Worm (Caenorhabditis elegans) whole organism, L4/young adult: Measurements from ENCODE around the gene T10G3.1.

ENCODE experiments used
- W03F9.2 ChIP-seq: fragments of 150-350 bp; optimal IDR thresholded peaks from 2 replicates; lab custom pipeline; 2014; ENCODE audit warnings: missing biosample characterization, missing genetic modification characterization
- dao-5 ChIP-seq: sonication (generic microtip); optimal IDR thresholded peaks from 2 replicates; lab custom pipeline; 2016; ENCODE audit warnings: missing genotype, missing genetic modification characterization, moderate library complexity, missing compliant biosample characterization
- him-1 ChIP-seq: sonication (generic microtip); optimal IDR thresholded peaks from 2 replicates; lab custom pipeline; 2016; ENCODE audit warnings: missing genotype, missing genetic modification reagents, missing genetic modification characterization, missing compliant biosample characterization

T10G3.1 gene

ce11 chrV:13432364-13432763 is 41.1 kb downstream of the T10G3.1 start, which contains the start of gene srd-17:
Gene srd-17 (minus strand): TSS chrV:13432714.
- TF ChIP-seq him-1 (no peak), W03F9.2 (tag; lab: Kevin White, UChicago) (no peak), dao-5 (tag; lab: Kevin White, UChicago) (no peak)

DNA sequence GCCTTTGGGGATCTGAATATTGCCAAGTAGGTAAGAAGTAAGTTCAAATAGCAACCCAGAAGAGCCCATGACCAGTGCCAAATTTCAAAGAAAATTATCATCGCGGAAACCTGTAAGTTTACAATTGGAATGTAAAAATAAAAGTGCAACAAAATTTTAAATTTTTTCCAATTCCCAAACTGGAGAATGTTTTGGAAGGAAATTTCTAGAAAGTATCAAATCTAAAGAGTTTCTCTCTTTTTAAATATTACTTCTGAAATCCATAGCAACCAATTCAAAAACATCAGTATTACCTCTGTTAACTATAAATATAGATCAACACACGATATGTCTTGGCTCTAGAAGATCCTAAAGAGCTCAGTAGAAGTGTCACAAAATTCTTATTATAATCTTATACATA is 44.8 kb downstream of the T10G3.1 start, which contains the start of gene srd-19:
Gene srd-19 (minus strand): TSS at position 101 of the 400 bp plus-strand sequence.
- no peak for TF ChIP-seq W03F9.2 (tag; lab: Kevin White, UChicago)
- no peak for TF ChIP-seq him-1

ce11 chrV:13427378-13427777 is 46.1 kb downstream of the T10G3.1 start:
- TF ChIP-seq dao-5 (tag; lab: Kevin White, UChicago) (no peak), W03F9.2 (tag; lab: Kevin White, UChicago) (no peak)

ce11 chrV:13426764-13427163 is 46.7 kb downstream of the T10G3.1 start, which contains the start of gene srd-18:
Gene srd-18 (minus strand): TSS chrV:13426864.
- TF ChIP-seq him-1 (no peak), dao-5 (tag; lab: Kevin White, UChicago) (no peak), W03F9.2 (tag; lab: Kevin White, UChicago) (no peak)

DNA sequence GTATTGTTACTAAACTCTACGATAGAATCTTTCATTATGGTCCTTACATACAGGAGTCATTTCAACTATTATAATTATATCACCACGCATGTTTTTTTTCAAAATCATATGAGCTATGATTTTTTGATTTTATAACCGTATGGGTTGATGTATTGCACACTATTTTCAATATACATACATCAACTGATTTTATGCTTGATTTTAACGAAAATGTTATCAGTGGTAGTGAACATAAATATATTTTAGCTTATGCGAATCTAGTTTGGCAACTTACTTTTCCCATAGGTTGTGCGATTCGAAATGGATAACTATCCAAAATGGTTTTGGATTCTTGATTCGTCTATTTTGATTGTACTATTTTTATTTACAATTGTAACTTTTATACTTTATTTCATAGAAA is 49.9 kb downstream of the T10G3.1 start, which contains the start of gene srv-10:
Gene srv-10 (plus strand): TSS at position 301 of the 400 bp plus-strand sequence.
- TF ChIP-seq W03F9.2 (tag; lab: Kevin White, UChicago) = no peak
- no peak for TF ChIP-seq dao-5 (tag; lab: Kevin White, UChicago)

ce11 chrV:13423045-13423444 is 50.4 kb downstream of the T10G3.1 start, which contains the start of gene srv-9:
Gene srv-9 (minus strand): TSS chrV:13423145.
- TF ChIP-seq W03F9.2 (tag; lab: Kevin White, UChicago) (no peak), him-1 (no peak), dao-5 (tag; lab: Kevin White, UChicago) (no peak)

- TF ChIP-seq him-1 = no peak
- no peak for TF ChIP-seq W03F9.2 (tag; lab: Kevin White, UChicago)
- no peak for TF ChIP-seq dao-5 (tag; lab: Kevin White, UChicago)
Measured at ce11 chrV:13421697-13422096, 51.8 kb downstream of the T10G3.1 start.

DNA sequence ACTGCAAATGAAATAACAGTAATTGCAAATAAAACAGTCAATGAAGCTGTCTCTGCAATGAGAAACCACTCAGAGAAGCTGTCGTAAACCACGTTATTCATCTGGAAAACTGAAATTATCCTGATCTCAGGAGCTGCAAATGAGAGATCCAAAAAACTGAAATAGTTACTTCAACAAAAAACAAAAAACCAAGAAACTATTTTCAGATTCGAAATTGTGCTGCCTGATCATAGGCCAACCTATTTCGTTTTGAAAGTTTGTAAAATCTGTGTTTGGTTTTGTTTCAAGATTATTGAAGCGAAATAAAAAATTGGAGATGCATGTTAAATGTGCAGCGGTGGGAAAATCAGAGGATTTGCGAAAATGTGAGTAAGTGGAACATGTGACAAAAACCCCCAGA is 52.8 kb downstream of the T10G3.1 start, which contains the start of gene srv-8:
Gene srv-8 (minus strand): TSS at position 101 of the 400 bp plus-strand sequence.
- TF ChIP-seq W03F9.2 (tag; lab: Kevin White, UChicago) (no peak), him-1 (no peak), dao-5 (tag; lab: Kevin White, UChicago) (no peak)
